Fruit fly (Drosophila melanogaster) Kc167 (cell line): ENCODE measurements around the gene Teh2.

Source experiments
- Sin3A ChIP-seq: fragments of >200 bp; optimal IDR thresholded peaks from 2 replicates; lab custom pipeline; 2018; ENCODE audit warnings: missing external identifiers
- h ChIP-seq: fragments of >200 bp; optimal IDR thresholded peaks from 3 replicates; lab custom pipeline; 2018; ENCODE audit warnings: missing external identifiers
- insv ChIP-seq: fragments of >200 bp; optimal IDR thresholded peaks from 3 replicates; lab custom pipeline; 2018; ENCODE audit warnings: missing external identifiers
- psq ChIP-seq: fragments of >200 bp; optimal IDR thresholded peaks from 2 replicates; lab custom pipeline; 2017; ENCODE audit warnings: missing external identifiers
- ttk ChIP-seq: sonication (Bioruptor generic); optimal IDR thresholded peaks from 2 replicates; lab custom pipeline; 2017; ENCODE audit warnings: missing external identifiers

DNA sequence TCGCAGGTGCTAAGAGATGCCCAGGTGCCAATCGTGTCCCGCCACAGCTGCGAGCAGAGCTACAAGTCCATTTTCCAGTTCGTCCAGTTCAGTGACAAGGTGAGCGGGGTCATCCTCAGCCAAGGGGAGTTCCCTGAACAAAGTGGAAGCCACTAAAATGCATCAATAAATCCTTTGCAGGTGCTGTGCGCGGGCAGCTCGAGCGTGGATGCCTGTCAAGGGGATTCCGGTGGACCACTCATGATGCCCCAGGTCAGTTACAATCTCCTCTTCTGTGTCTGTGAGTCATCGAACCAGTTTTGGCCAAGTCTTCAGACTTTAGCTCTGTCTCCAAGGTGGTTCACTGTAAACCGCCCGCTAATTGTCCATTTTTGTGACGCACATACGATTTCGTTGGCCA is 42.6 kb downstream of the Teh2 start:
- TF ChIP-seq h (lab: Kevin White, UChicago), result no peak
- no peak for TF ChIP-seq insv (lab: Kevin White, UChicago)
- no peak for TF ChIP-seq psq
- no peak for TF ChIP-seq ttk (lab: Kevin White, UChicago)
- TF ChIP-seq Sin3A, result no peak
